Fruit fly (Drosophila melanogaster) whole organism, embryonic: ENCODE measurements around the gene mthl9.

Experiments
- ATbp ChIP-seq: fragments of 200-800 bp; sonication (Bioruptor generic); optimal IDR thresholded peaks from 2 replicates; lab custom pipeline; 2017; ENCODE audit warnings: missing biosample characterization, mild to moderate bottlenecking, missing genetic modification characterization, missing genetic modification reagents
- Atf6 ChIP-seq: fragments of 200-800 bp; sonication (Bioruptor generic); IDR thresholded peaks from 2 replicates; pipeline ENCODE4 v1.3.6; 2022; ENCODE audit warnings: missing biosample characterization, missing genetic modification characterization
- BtbVII ChIP-seq: fragments of 200-800 bp; sonication (Bioruptor generic); optimal IDR thresholded peaks from 3 replicates; lab custom pipeline; 2017; ENCODE audit warnings: missing biosample characterization, mild to moderate bottlenecking, missing genetic modification characterization
- CG10209 ChIP-seq: fragments of 200-800 bp; sonication (Bioruptor generic); optimal IDR thresholded peaks from 3 replicates; lab custom pipeline; 2017; ENCODE audit warnings: missing biosample characterization, mild to moderate bottlenecking, missing genetic modification characterization, missing genetic modification reagents
- CG1024 ChIP-seq: fragments of 200-800 bp; sonication (Bioruptor generic); IDR thresholded peaks from 2 replicates; pipeline ENCODE4 v1.3.6; 2022; ENCODE audit warnings: missing biosample characterization, missing genetic modification characterization
- CG12942 ChIP-seq: fragments of 200-800 bp; sonication (Bioruptor generic); optimal IDR thresholded peaks from 3 replicates; lab custom pipeline; 2016; ENCODE audit warnings: missing biosample characterization, missing genetic modification characterization
- CG14050 ChIP-seq: fragments of 200-800 bp; sonication (Bioruptor generic); IDR thresholded peaks from 3 replicates; pipeline ENCODE4 v1.3.6; 2022; ENCODE audit warnings: missing biosample characterization, missing genetic modification characterization
- CG1602 ChIP-seq: fragments of 200-800 bp; sonication (Bioruptor generic); optimal IDR thresholded peaks from 3 replicates; lab custom pipeline; 2016; ENCODE audit warnings: missing biosample characterization, missing genetic modification characterization
- CG17385 ChIP-seq: fragments of 200-800 bp; sonication (Bioruptor generic); optimal IDR thresholded peaks from 3 replicates; lab custom pipeline; 2018; ENCODE audit warnings: missing biosample characterization, mild to moderate bottlenecking, missing genetic modification characterization
- CG17568 ChIP-seq: fragments of 200-800 bp; sonication (Bioruptor generic); optimal IDR thresholded peaks from 2 replicates; lab custom pipeline; 2018; ENCODE audit warnings: missing biosample characterization, mild to moderate bottlenecking, missing genetic modification characterization, moderate library complexity
- CG1792 ChIP-seq: fragments of 200-800 bp; sonication (Bioruptor generic); optimal IDR thresholded peaks from 2 replicates; lab custom pipeline; 2016; ENCODE audit warnings: missing biosample characterization, missing genetic modification characterization
- CG18599 ChIP-seq: fragments of 200-800 bp; sonication (Bioruptor generic); optimal IDR thresholded peaks from 3 replicates; lab custom pipeline; 2017; ENCODE audit warnings: missing biosample characterization, missing genetic modification characterization, mild to moderate bottlenecking, moderate library complexity, missing genetic modification reagents
- CG2678 ChIP-seq: fragments of 200-800 bp; sonication (Bioruptor generic); optimal IDR thresholded peaks from 3 replicates; lab custom pipeline; 2019; ENCODE audit warnings: missing biosample characterization, mild to moderate bottlenecking, missing genetic modification characterization, moderate library complexity
- CG3407 ChIP-seq: fragments of 200-800 bp; sonication (Bioruptor generic); optimal IDR thresholded peaks from 2 replicates; lab custom pipeline; 2018; ENCODE audit warnings: missing biosample characterization, mild to moderate bottlenecking, missing genetic modification characterization
- CG4328 ChIP-seq: fragments of 200-800 bp; sonication (Bioruptor generic); optimal IDR thresholded peaks from 3 replicates; lab custom pipeline; 2017; ENCODE audit warnings: missing biosample characterization, missing genetic modification reagents, missing genetic modification characterization
- D19A ChIP-seq: fragments of 200-800 bp; optimal IDR thresholded peaks from 3 replicates; lab custom pipeline; 2019; ENCODE audit warnings: missing biosample characterization, mild to moderate bottlenecking, missing genetic modification characterization, moderate library complexity
- Dek ChIP-seq: fragments of 200-800 bp; sonication (Bioruptor generic); optimal IDR thresholded peaks from 3 replicates; lab custom pipeline; 2019; ENCODE audit warnings: missing biosample characterization, mild to moderate bottlenecking, missing genetic modification characterization, moderate library complexity
- Myb ChIP-seq: fragments of 200-800 bp; sonication (Bioruptor generic); optimal IDR thresholded peaks from 2 replicates; lab custom pipeline; 2016; ENCODE audit warnings: missing biosample characterization, missing genetic modification characterization
- Nf-YA ChIP-seq: fragments of 200-800 bp; sonication (Bioruptor generic); IDR thresholded peaks from 2 replicates; pipeline ENCODE4 v1.3.6; 2022; ENCODE audit warnings: missing biosample characterization, missing genetic modification characterization
- PHDP ChIP-seq: fragments of 200-800 bp; sonication (Bioruptor generic); optimal IDR thresholded peaks from 3 replicates; lab custom pipeline; 2018; ENCODE audit warnings: missing biosample characterization, mild to moderate bottlenecking, missing genetic modification characterization, moderate library complexity
- Sin3A ChIP-seq: fragments of >200 bp; optimal IDR thresholded peaks from 2 replicates; lab custom pipeline; 2018
- Six4 ChIP-seq: fragments of 200-800 bp; sonication (Bioruptor generic); optimal IDR thresholded peaks from 2 replicates; lab custom pipeline; 2016; ENCODE audit warnings: missing biosample characterization, missing genetic modification characterization
- Usf ChIP-seq: fragments of 200-800 bp; sonication (Bioruptor generic); optimal IDR thresholded peaks from 2 replicates; lab custom pipeline; 2017; ENCODE audit warnings: missing genotype, missing biosample characterization, missing genetic modification characterization
- al ChIP-seq: fragments of 200-800 bp; sonication (Bioruptor generic); IDR thresholded peaks from 2 replicates; pipeline ENCODE4 v1.3.6; 2022; ENCODE audit warnings: missing biosample characterization, missing genetic modification characterization
- ara ChIP-seq: fragments of 200-800 bp; sonication (Bioruptor generic); IDR thresholded peaks from 2 replicates; pipeline ENCODE4 v1.3.6; 2022; ENCODE audit warnings: missing biosample characterization, missing genetic modification characterization
- bab2 ChIP-seq: fragments of 200-800 bp; sonication (Bioruptor generic); optimal IDR thresholded peaks from 2 replicates; lab custom pipeline; 2016; ENCODE audit warnings: missing biosample characterization, missing genetic modification characterization
- bigmax ChIP-seq: fragments of 200-800 bp; sonication (Bioruptor generic); optimal IDR thresholded peaks from 2 replicates; lab custom pipeline; 2018; ENCODE audit warnings: missing biosample characterization, mild to moderate bottlenecking, missing genetic modification characterization
- br ChIP-seq: fragments of >200 bp; optimal IDR thresholded peaks from 2 replicates; lab custom pipeline; 2017
- cas ChIP-seq: fragments of 200-800 bp; sonication (Bioruptor generic); IDR thresholded peaks from 2 replicates; pipeline ENCODE4 v1.3.6; 2022; ENCODE audit warnings: missing biosample characterization, missing genetic modification characterization
- chn ChIP-seq: fragments of 200-800 bp; sonication (Bioruptor generic); optimal IDR thresholded peaks from 2 replicates; lab custom pipeline; 2016; ENCODE audit warnings: missing biosample characterization, missing genetic modification characterization
- crol ChIP-seq: fragments of 200-800 bp; sonication (Bioruptor generic); IDR thresholded peaks from 2 replicates; pipeline ENCODE4 v1.3.6; 2022; ENCODE audit warnings: missing biosample characterization, missing genetic modification characterization
- da ChIP-seq: fragments of 200-800 bp; sonication (Bioruptor generic); optimal IDR thresholded peaks from 2 replicates; lab custom pipeline; 2016; ENCODE audit warnings: missing biosample characterization, missing genetic modification characterization
- dimm ChIP-seq: fragments of 200-800 bp; sonication (Bioruptor generic); IDR thresholded peaks from 2 replicates; pipeline ENCODE4 v1.3.6; 2022; ENCODE audit warnings: missing biosample characterization, missing genetic modification characterization
- esg ChIP-seq: fragments of 200-800 bp; sonication (Bioruptor generic); conservative IDR thresholded peaks from 2 replicates; pipeline ENCODE4 v1.3.6; 2022; ENCODE audit warnings: missing biosample characterization, missing genetic modification characterization
- eve ChIP-seq, 2 experiments: fragments of >200 bp; optimal IDR thresholded peaks; 2 replicates each; lab custom pipeline; 2017; ENCODE audit warnings: missing biosample characterization in 2 of 2, missing genetic modification characterization in 2 of 2
- ewg ChIP-seq: fragments of 200-800 bp; sonication (Bioruptor generic); optimal IDR thresholded peaks from 3 replicates; lab custom pipeline; 2017; ENCODE audit warnings: mild to moderate bottlenecking, missing biosample characterization, missing genetic modification reagents, missing genetic modification characterization
- fd64A ChIP-seq: fragments of 200-800 bp; sonication (Bioruptor generic); optimal IDR thresholded peaks from 3 replicates; lab custom pipeline; 2018; ENCODE audit warnings: missing biosample characterization, mild to moderate bottlenecking, missing genetic modification characterization
- ham ChIP-seq: fragments of 200-800 bp; sonication (Bioruptor generic); IDR thresholded peaks from 2 replicates; pipeline ENCODE4 v1.3.6; 2022; ENCODE audit warnings: missing biosample characterization, missing genetic modification characterization
- hbn ChIP-seq: fragments of 200-800 bp; sonication (Bioruptor generic); IDR thresholded peaks from 2 replicates; pipeline ENCODE4 v1.3.6; 2022; ENCODE audit warnings: missing biosample characterization, missing genetic modification characterization; ENCODE audit not compliant: partially characterized antibody
- jing ChIP-seq: fragments of 200-800 bp; sonication (Bioruptor generic); optimal IDR thresholded peaks from 2 replicates; lab custom pipeline; 2018; ENCODE audit warnings: missing biosample characterization, mild to moderate bottlenecking, missing genetic modification characterization
- knrl ChIP-seq: fragments of 200-800 bp; sonication (Bioruptor generic); IDR thresholded peaks from 3 replicates; pipeline ENCODE4 v1.3.6; 2022; ENCODE audit warnings: missing biosample characterization, missing genetic modification characterization; ENCODE audit not compliant: partially characterized antibody
- lilli ChIP-seq: fragments of 200-800 bp; sonication (Bioruptor generic); optimal IDR thresholded peaks from 3 replicates; lab custom pipeline; 2016; ENCODE audit warnings: missing biosample characterization, missing genetic modification characterization
- maf-S ChIP-seq: fragments of 200-800 bp; sonication (Bioruptor generic); optimal IDR thresholded peaks from 2 replicates; lab custom pipeline; 2016; ENCODE audit warnings: missing biosample characterization, missing genetic modification characterization
- mirr ChIP-seq: fragments of 200-800 bp; sonication (Bioruptor generic); optimal IDR thresholded peaks from 3 replicates; lab custom pipeline; 2018; ENCODE audit warnings: missing biosample characterization, mild to moderate bottlenecking, missing genetic modification characterization
- nerfin-1 ChIP-seq: fragments of 200-800 bp; sonication (Bioruptor generic); optimal IDR thresholded peaks from 3 replicates; lab custom pipeline; 2019; ENCODE audit warnings: missing biosample characterization, mild to moderate bottlenecking, missing genetic modification characterization, moderate library complexity
- pita ChIP-seq: fragments of 200-800 bp; sonication (Bioruptor generic); optimal IDR thresholded peaks from 2 replicates; lab custom pipeline; 2017; ENCODE audit warnings: missing biosample characterization, mild to moderate bottlenecking, missing genetic modification characterization
- repo ChIP-seq: fragments of 200-800 bp; sonication (Bioruptor generic); optimal IDR thresholded peaks from 2 replicates; lab custom pipeline; 2016; ENCODE audit warnings: missing biosample characterization, missing genetic modification characterization
- slp2 ChIP-seq: fragments of 200-800 bp; sonication (Bioruptor generic); optimal IDR thresholded peaks from 2 replicates; lab custom pipeline; 2016; ENCODE audit warnings: missing biosample characterization, missing genetic modification characterization
- sr ChIP-seq: fragments of 200-800 bp; sonication (Bioruptor generic); IDR thresholded peaks from 3 replicates; pipeline ENCODE4 v1.3.6; 2022; ENCODE audit warnings: missing biosample characterization, missing genetic modification characterization
- trem ChIP-seq: fragments of 200-800 bp; optimal IDR thresholded peaks from 3 replicates; lab custom pipeline; 2019; ENCODE audit warnings: missing biosample characterization, mild to moderate bottlenecking, missing genetic modification characterization, moderate library complexity
- vvl ChIP-seq: fragments of 200-800 bp; sonication (Bioruptor generic); IDR thresholded peaks from 2 replicates; pipeline ENCODE4 v1.3.6; 2022; ENCODE audit warnings: missing biosample characterization, missing genetic modification characterization
- yki ChIP-seq: fragments of >200 bp; optimal IDR thresholded peaks from 3 replicates; lab custom pipeline; 2018
- zf30C ChIP-seq: fragments of 200-800 bp; sonication (Bioruptor generic); optimal IDR thresholded peaks from 3 replicates; lab custom pipeline; 2018; ENCODE audit warnings: missing biosample characterization, mild to moderate bottlenecking, missing genetic modification characterization

The mthl9 gene

dm6 chr3L:329153-329698 is 2.9 kb downstream of the mthl9 start (continued):
- TF ChIP-seq CG14050 (GFP tag; lab: Robert Waterston, UW) (no peak), pita (no peak), zf30C (no peak), yki (lab: Kevin White, UChicago) (no peak), slp2 (GFP tag; lab: Kevin White, UChicago) (no peak), repo (no peak), mirr (GFP tag; lab: Kevin White, UChicago) (peak; percentile 45), da (GFP tag; lab: Kevin White, UChicago) (no peak), CG3407 (no peak), crol (no peak), Myb (GFP tag; lab: Kevin White, UChicago) (peak; percentile 30), CG10209 (no peak), trem (no peak), cas (GFP tag; lab: Robert Waterston, UW) (no peak), al (GFP tag; lab: Robert Waterston, UW) (no peak), Six4 (GFP tag; lab: Kevin White, UChicago) (no peak), CG2678 (no peak), maf-S (GFP tag; lab: Kevin White, UChicago) (no peak), bab2 (GFP tag; lab: Kevin White, UChicago) (no peak), CG1792 (GFP tag; lab: Kevin White, UChicago) (no peak), PHDP (tag; lab: Kevin White, UChicago) (peak; percentile 19), fd64A (GFP tag; lab: Kevin White, UChicago) (no peak), ewg (GFP tag; lab: Kevin White, UChicago) (no peak), Dek (tag; lab: Kevin White, UChicago) (no peak), lilli (GFP tag; lab: Kevin White, UChicago) (no peak), BtbVII (GFP tag; lab: Kevin White, UChicago) (no peak), jing (GFP tag; lab: Kevin White, UChicago) (no peak), Atf6 (no peak), CG17385 (GFP tag; lab: Kevin White, UChicago) (peak; percentile 4), Nf-YA (GFP tag; lab: Robert Waterston, UW) (no peak), chn (no peak), CG12942 (no peak), eve (GFP tag; optimal IDR thresholded peaks at IDR 0.05; lab: Kevin White, UChicago) (no peak), Usf (GFP tag; lab: Kevin White, UChicago) (no peak), hbn (GFP tag; lab: Robert Waterston, UW) (no peak; the same call in 1 of the 2 replicates), CG17568 (GFP tag; lab: Kevin White, UChicago) (no peak), CG18599 (GFP tag; lab: Kevin White, UChicago) (no peak), esg (no peak), sr (no peak), CG1024 (no peak), dimm (no peak), ATbp (GFP tag; lab: Kevin White, UChicago) (no peak), knrl (GFP tag; lab: Robert Waterston, UW) (peak; percentile 42; the same call in 2 of the 3 replicates), nerfin-1 (tag; lab: Kevin White, UChicago) (no peak), br (lab: Kevin White, UChicago) (no peak), D19A (tag; lab: Kevin White, UChicago) (no peak), CG1602 (GFP tag; lab: Kevin White, UChicago) (no peak), ara (GFP tag; lab: Robert Waterston, UW) (no peak), vvl (GFP tag; lab: Robert Waterston, UW) (0 out of 2 replicates have a peak, but pooled peaks have one; percentile 19), CG4328 (GFP tag; lab: Kevin White, UChicago) (peak; percentile 27), bigmax (GFP tag; lab: Kevin White, UChicago) (no peak), ham (GFP tag; lab: Robert Waterston, UW) (no peak), Sin3A (lab: Kevin White, UChicago) (peak; percentile 3)
